Worm (Caenorhabditis elegans): ENCODE measurements around the gene W04B5.3.

The W04B5.3 gene

ce11 chrIII:2418159-2418658, at the start of gene W04B5.3, which contains the start of gene W04B5.5:
Gene W04B5.3 (plus strand): TSS chrIII:2418514.
Gene W04B5.5 (minus strand): TSS chrIII:2418209.
- TF ChIP-seq him-1 (tag; optimal IDR thresholded peaks at IDR 0.05), result no peak
- TF ChIP-seq dao-5 (tag; optimal IDR thresholded peaks at IDR 0.05), result no peak
- TF ChIP-seq W03F9.2 (tag; optimal IDR thresholded peaks at IDR 0.05), result no peak

- TF ChIP-seq him-1 (tag; optimal IDR thresholded peaks at IDR 0.05) (no peak), W03F9.2 (tag; optimal IDR thresholded peaks at IDR 0.05) (no peak), dao-5 (tag; optimal IDR thresholded peaks at IDR 0.05) (no peak)
Observed at ce11 chrIII:2371864-2372263, 46.5 kb upstream of the W04B5.3 start, which contains the start of gene H04J21.1. Gene H04J21.1 (minus strand): TSS chrIII:2371964.

ce11 chrIII:2375918-2376317, 42.4 kb upstream of the W04B5.3 start, which contains the start of gene H14E04.2:
Gene H14E04.2 (plus strand): TSS chrIII:2376193.
- TF ChIP-seq dao-5 (tag; optimal IDR thresholded peaks at IDR 0.05) (no peak), W03F9.2 (tag; optimal IDR thresholded peaks at IDR 0.05) (peak; percentile 44), him-1 (tag; optimal IDR thresholded peaks at IDR 0.05) (no peak)

ce11 chrIII:2384364-2384763, 34.0 kb upstream of the W04B5.3 start:
- TF ChIP-seq dao-5 (tag; optimal IDR thresholded peaks at IDR 0.05) (no peak), W03F9.2 (tag; optimal IDR thresholded peaks at IDR 0.05) (no peak), him-1 (tag; optimal IDR thresholded peaks at IDR 0.05) (no peak)

- no peak for TF ChIP-seq him-1 (tag; optimal IDR thresholded peaks at IDR 0.05)
- TF ChIP-seq dao-5 (tag; optimal IDR thresholded peaks at IDR 0.05), result no peak
- TF ChIP-seq W03F9.2 (tag; optimal IDR thresholded peaks at IDR 0.05), result no peak
Observed at ce11 chrIII:2386483-2386882, 31.8 kb upstream of the W04B5.3 start, which contains the start of gene H14E04.3. Gene H14E04.3 (minus strand): TSS chrIII:2386583.

- TF ChIP-seq W03F9.2 (tag; optimal IDR thresholded peaks at IDR 0.05) (no peak), him-1 (tag; optimal IDR thresholded peaks at IDR 0.05) (no peak), dao-5 (tag; optimal IDR thresholded peaks at IDR 0.05) (no peak)
Observed at ce11 chrIII:2391704-2392103, 26.6 kb upstream of the W04B5.3 start.

- TF ChIP-seq dao-5 (tag; optimal IDR thresholded peaks at IDR 0.05) (no peak), him-1 (tag; optimal IDR thresholded peaks at IDR 0.05) (no peak), W03F9.2 (tag; optimal IDR thresholded peaks at IDR 0.05) (no peak)
Observed at ce11 chrIII:2393666-2394154, 24.6 kb upstream of the W04B5.3 start.

ce11 chrIII:2401126-2402123, 16.9 kb upstream of the W04B5.3 start, which contains the start of the genes cic-1 and strm-1:
Gene cic-1 (minus strand): TSS chrIII:2401221.
Gene strm-1 (plus strand): TSS chrIII:2402070.
- TF ChIP-seq dao-5 (tag; optimal IDR thresholded peaks at IDR 0.05) (no peak), him-1 (tag; optimal IDR thresholded peaks at IDR 0.05) (no peak), W03F9.2 (tag; optimal IDR thresholded peaks at IDR 0.05) (peak; percentile 53)

ce11 chrIII:2410925-2411450, 7.3 kb upstream of the W04B5.3 start, which contains the start of gene mrpl-30:
Gene mrpl-30 (minus strand): TSS chrIII:2410975.
- TF ChIP-seq him-1 (tag; optimal IDR thresholded peaks at IDR 0.05) (no peak), W03F9.2 (tag; optimal IDR thresholded peaks at IDR 0.05) (no peak), dao-5 (tag; optimal IDR thresholded peaks at IDR 0.05) (no peak)

- TF ChIP-seq dao-5 (tag; optimal IDR thresholded peaks at IDR 0.05) (no peak), him-1 (tag; optimal IDR thresholded peaks at IDR 0.05) (no peak)
Observed at ce11 chrIII:2418981-2419380, 667 bp downstream of the W04B5.3 start.

- TF ChIP-seq dao-5 (tag; optimal IDR thresholded peaks at IDR 0.05), result no peak
- TF ChIP-seq him-1 (tag; optimal IDR thresholded peaks at IDR 0.05), result no peak
- no peak for TF ChIP-seq W03F9.2 (tag; optimal IDR thresholded peaks at IDR 0.05)
Observed at ce11 chrIII:2419504-2419903, 1.2 kb downstream of the W04B5.3 start.

- TF ChIP-seq him-1 (tag; optimal IDR thresholded peaks at IDR 0.05), result no peak
- TF ChIP-seq dao-5 (tag; optimal IDR thresholded peaks at IDR 0.05), result no peak
- no peak for TF ChIP-seq W03F9.2 (tag; optimal IDR thresholded peaks at IDR 0.05)
Observed at ce11 chrIII:2421226-2421625, 2.9 kb downstream of the W04B5.3 start.

- TF ChIP-seq him-1 (tag; optimal IDR thresholded peaks at IDR 0.05) (no peak), W03F9.2 (tag; optimal IDR thresholded peaks at IDR 0.05) (no peak), dao-5 (tag; optimal IDR thresholded peaks at IDR 0.05) (no peak)
Observed at ce11 chrIII:2423638-2424037, 5.3 kb downstream of the W04B5.3 start.
